Worm (Caenorhabditis elegans) whole organism, L2 larva: Measurements from ENCODE around the gene F59B1.2.

ENCODE experiments used
- C34F6.9 ChIP-seq: fragments of 150-350 bp; optimal IDR thresholded peaks from 2 replicates; lab custom pipeline; 2014; ENCODE audit warnings: missing biosample characterization, missing genetic modification characterization
- F13H6.1 ChIP-seq: sonication (generic microtip); optimal IDR thresholded peaks from 2 replicates; lab custom pipeline; 2016; ENCODE audit warnings: missing genetic modification characterization, missing compliant biosample characterization
- R02D3.7 ChIP-seq: fragments of 150-350 bp; optimal IDR thresholded peaks from 2 replicates; lab custom pipeline; 2014; ENCODE audit warnings: missing biosample characterization, missing genetic modification characterization
- Y55F3AM.14 ChIP-seq: fragments of 200-800 bp; sonication (Bioruptor generic); optimal IDR thresholded peaks from 2 replicates; lab custom pipeline; 2018; ENCODE audit warnings: mild to moderate bottlenecking, missing genetic modification characterization, missing compliant biosample characterization
- alr-1 ChIP-seq: fragments of 150-350 bp; optimal IDR thresholded peaks from 2 replicates; lab custom pipeline; 2014; ENCODE audit warnings: missing biosample characterization, missing genetic modification characterization
- aly-2 ChIP-seq: fragments of 150-350 bp; optimal IDR thresholded peaks from 2 replicates; lab custom pipeline; 2014; ENCODE audit warnings: missing biosample characterization, missing genetic modification characterization
- ama-1 ChIP-seq: fragments of 150-350 bp; optimal IDR thresholded peaks from 2 replicates; lab custom pipeline; 2018; ENCODE audit warnings: inconsistent platforms
- blmp-1 ChIP-seq: sonication (generic microtip); optimal IDR thresholded peaks from 2 replicates; lab custom pipeline; 2017; ENCODE audit warnings: missing genetic modification characterization, mild to moderate bottlenecking, missing compliant biosample characterization, antibody characterized with exemption, moderate library complexity; ENCODE audit not compliant: insufficient read depth
- ceh-16 ChIP-seq: fragments of 150-350 bp; optimal IDR thresholded peaks from 2 replicates; lab custom pipeline; 2014; ENCODE audit warnings: missing biosample characterization, missing genetic modification characterization
- crh-2 ChIP-seq: sonication (generic microtip); optimal IDR thresholded peaks from 2 replicates; lab custom pipeline; 2017; ENCODE audit warnings: missing biosample characterization, missing genetic modification characterization
- dmd-4 ChIP-seq: sonication (generic microtip); optimal IDR thresholded peaks from 2 replicates; lab custom pipeline; 2017; ENCODE audit warnings: missing biosample characterization, missing genetic modification characterization
- elt-1 ChIP-seq: fragments of 150-350 bp; optimal IDR thresholded peaks from 2 replicates; lab custom pipeline; 2014; ENCODE audit warnings: missing biosample characterization, missing genetic modification characterization
- gmeb-1 ChIP-seq: fragments of 150-350 bp; optimal IDR thresholded peaks from 2 replicates; lab custom pipeline; 2014; ENCODE audit warnings: missing biosample characterization, missing genetic modification characterization
- lin-11 ChIP-seq: fragments of 150-350 bp; sonication (generic microtip); optimal IDR thresholded peaks from 2 replicates; lab custom pipeline; 2014; ENCODE audit warnings: missing biosample characterization, missing genetic modification characterization, inconsistent platforms, mixed read lengths
- lin-13 ChIP-seq: fragments of 150-350 bp; optimal IDR thresholded peaks from 2 replicates; lab custom pipeline; 2014; ENCODE audit warnings: missing biosample characterization, missing genetic modification reagents, missing genetic modification characterization
- lin-39 ChIP-seq: fragments of 150-350 bp; optimal IDR thresholded peaks from 2 replicates; lab custom pipeline; 2014; ENCODE audit warnings: missing biosample characterization, missing genetic modification reagents, missing genetic modification characterization
- lsy-2 ChIP-seq, 2 experiments: fragments of 150-350 bp in 1 of 2; sonication (generic microtip) in 1 of 2; optimal IDR thresholded peaks; 2 replicates each; lab custom pipeline; 2014 to 2017; ENCODE audit warnings: missing biosample characterization in 2 of 2, missing genetic modification characterization in 2 of 2
- mab-5 ChIP-seq: fragments of 150-350 bp; optimal IDR thresholded peaks from 2 replicates; lab custom pipeline; 2014; ENCODE audit warnings: missing biosample characterization, missing genetic modification characterization
- mdl-1 ChIP-seq, 2 experiments: fragments of 150-350 bp in 1 of 2; sonication (generic microtip) in 1 of 2; optimal IDR thresholded peaks; 2 replicates each; lab custom pipeline; 2017; ENCODE audit warnings: missing biosample characterization in 2 of 2, missing genetic modification characterization in 2 of 2
- nhr-10 ChIP-seq: sonication (generic microtip); optimal IDR thresholded peaks from 2 replicates; lab custom pipeline; 2017; ENCODE audit warnings: missing biosample characterization, missing genetic modification characterization
- nhr-12 ChIP-seq: fragments of 150-350 bp; optimal IDR thresholded peaks from 2 replicates; lab custom pipeline; 2014; ENCODE audit warnings: missing biosample characterization, missing genetic modification characterization
- nhr-129 ChIP-seq: fragments of 150-350 bp; optimal IDR thresholded peaks from 2 replicates; lab custom pipeline; 2014; ENCODE audit warnings: missing biosample characterization, missing genetic modification characterization
- nhr-21 ChIP-seq: fragments of 150-350 bp; optimal IDR thresholded peaks from 2 replicates; lab custom pipeline; 2014; ENCODE audit warnings: missing biosample characterization, missing genetic modification characterization
- nhr-23 ChIP-seq: fragments of 150-350 bp; optimal IDR thresholded peaks from 2 replicates; lab custom pipeline; 2014; ENCODE audit warnings: missing biosample characterization, missing genetic modification reagents, missing genetic modification characterization
- nhr-25 ChIP-seq: fragments of 150-350 bp; sonication (generic microtip); optimal IDR thresholded peaks from 3 replicates; lab custom pipeline; 2014; ENCODE audit warnings: missing biosample characterization, missing genetic modification characterization
- nhr-77 ChIP-seq: fragments of 150-350 bp; optimal IDR thresholded peaks from 2 replicates; lab custom pipeline; 2014; ENCODE audit warnings: missing biosample characterization, missing genetic modification characterization
- peb-1 ChIP-seq: fragments of 150-350 bp; optimal IDR thresholded peaks from 2 replicates; lab custom pipeline; 2014; ENCODE audit warnings: missing biosample characterization, missing genetic modification characterization
- sma-3 ChIP-seq: sonication (generic microtip); optimal IDR thresholded peaks from 2 replicates; lab custom pipeline; 2016; ENCODE audit warnings: missing genetic modification reagents, missing genetic modification characterization, missing compliant biosample characterization
- sma-9 ChIP-seq, 2 experiments: fragments of 150-350 bp in 1 of 2; sonication (generic microtip) in 1 of 2; optimal IDR thresholded peaks; 2 replicates each; lab custom pipeline; 2014 to 2016; ENCODE audit warnings: missing genetic modification characterization in 2 of 2, mild to moderate bottlenecking in 1 of 2, missing biosample characterization in 1 of 2, missing compliant biosample characterization in 1 of 2, missing genetic modification reagents in 1 of 2, moderate library complexity in 1 of 2
- unc-39 ChIP-seq: fragments of 150-350 bp; optimal IDR thresholded peaks from 2 replicates; lab custom pipeline; 2014; ENCODE audit warnings: missing biosample characterization, missing genetic modification characterization
- unc-55 ChIP-seq: fragments of 150-350 bp; sonication (generic microtip); optimal IDR thresholded peaks from 3 replicates; lab custom pipeline; 2014; ENCODE audit warnings: missing biosample characterization, missing genetic modification reagents, missing genetic modification characterization
- zag-1 ChIP-seq: fragments of 150-350 bp; optimal IDR thresholded peaks from 2 replicates; lab custom pipeline; 2014; ENCODE audit warnings: missing biosample characterization, missing genetic modification characterization
- ztf-4 ChIP-seq: fragments of 150-350 bp; optimal IDR thresholded peaks from 2 replicates; lab custom pipeline; 2014; ENCODE audit warnings: missing biosample characterization, missing genetic modification characterization

The F59B1.2 gene

ce11 chrV:3633041-3633440 lies at the start of gene F59B1.2:
F59B1.2 (plus strand) TSS chrV:3633341.
- TF ChIP-seq nhr-10 (tag; lab: Kevin White, UChicago) (no peak), peb-1 (no peak), alr-1 (tag; lab: Kevin White, UChicago) (no peak), nhr-12 (tag; lab: Kevin White, UChicago) (no peak), nhr-23 (tag; lab: Kevin White, UChicago) (no peak), crh-2 (no peak), ztf-4 (no peak), nhr-129 (tag; lab: Kevin White, UChicago) (no peak), ceh-16 (tag; lab: Kevin White, UChicago) (no peak), nhr-21 (tag; lab: Kevin White, UChicago) (no peak), nhr-77 (tag; lab: Kevin White, UChicago) (no peak), Y55F3AM.14 (GFP tag; lab: Kevin White, UChicago) (no peak), unc-39 (tag; lab: Kevin White, UChicago) (no peak)

ce11 chrV:3583622-3584021 lies 49.5 kb upstream of the F59B1.2 start:
- no peak for TF ChIP-seq zag-1
- TF ChIP-seq mdl-1 (tag; optimal IDR thresholded peaks at IDR 0.05; lab: Kevin White, UChicago): no peak
- TF ChIP-seq, all 48 proteins: peak for 0

- TF ChIP-seq lin-39 (tag; lab: Kevin White, UChicago) (no peak), Y55F3AM.14 (GFP tag; lab: Kevin White, UChicago) (no peak), blmp-1 (tag; lab: Kevin White, UChicago) (no peak), nhr-25 (no peak), C34F6.9 (tag; lab: Kevin White, UChicago) (no peak), nhr-129 (tag; lab: Kevin White, UChicago) (no peak), lin-13 (no peak), elt-1 (tag; lab: Kevin White, UChicago) (no peak), ama-1 (no peak), mab-5 (tag; lab: Kevin White, UChicago) (no peak), nhr-23 (tag; lab: Kevin White, UChicago) (no peak), lsy-2 (tag; optimal IDR thresholded peaks at IDR 0.05; lab: Kevin White, UChicago) (no peak), zag-1 (no peak), nhr-21 (tag; lab: Kevin White, UChicago) (no peak)
These were observed 48.1 kb upstream of the F59B1.2 start for ce11 chrV:3585011-3585410.

ce11 chrV:3586014-3586689 lies 47.0 kb upstream of the F59B1.2 start, which contains the start of the genes rpl-11.1 and T22F3.2:
rpl-11.1 (minus strand) TSS chrV:3586064.
T22F3.2 (plus strand) TSS chrV:3586639.
- TF ChIP-seq dmd-4 (tag; lab: Kevin White, UChicago) (no peak), C34F6.9 (tag; lab: Kevin White, UChicago) (peak; percentile 40), nhr-77 (tag; lab: Kevin White, UChicago) (no peak), ama-1 (no peak), nhr-129 (tag; lab: Kevin White, UChicago) (peak; percentile 34), unc-55 (GFP tag; lab: Kevin White, UChicago) (peak; percentile 42), sma-9 (GFP tag; optimal IDR thresholded peaks at IDR 0.05; lab: Kevin White, UChicago) (peak; percentile 6), sma-9 (tag; optimal IDR thresholded peaks at IDR 0.05; lab: Kevin White, UChicago) (no peak), lsy-2 (tag; optimal IDR thresholded peaks at IDR 0.05; lab: Kevin White, UChicago) (peak in 1 of 2 experiments; percentile 27), R02D3.7 (no peak)
- TF ChIP-seq, all 48 proteins: peak for 5

- TF ChIP-seq sma-3 (GFP tag; lab: Kevin White, UChicago): peak; percentile 28
- peak; percentile 40 for TF ChIP-seq gmeb-1 (tag; lab: Kevin White, UChicago)
- no peak for TF ChIP-seq dmd-4 (tag; lab: Kevin White, UChicago)
- peak in 1 of 2 experiments; percentile 32 for TF ChIP-seq lsy-2 (tag; optimal IDR thresholded peaks at IDR 0.05; lab: Kevin White, UChicago)
- TF ChIP-seq nhr-77 (tag; lab: Kevin White, UChicago): no peak
- peak; percentile 32 for TF ChIP-seq sma-9 (GFP tag; optimal IDR thresholded peaks at IDR 0.05; lab: Kevin White, UChicago)
- TF ChIP-seq sma-9 (tag; optimal IDR thresholded peaks at IDR 0.05; lab: Kevin White, UChicago): no peak
- TF ChIP-seq F13H6.1 (tag; lab: Kevin White, UChicago): peak; percentile 28
- TF ChIP-seq nhr-21 (tag; lab: Kevin White, UChicago): no peak
- no peak for TF ChIP-seq aly-2 (tag; lab: Kevin White, UChicago)
- TF ChIP-seq lin-11 (tag; lab: Kevin White, UChicago): peak; percentile 37
- peak; percentile 18 for TF ChIP-seq lin-13
- peak; percentile 44 for TF ChIP-seq unc-55 (GFP tag; lab: Kevin White, UChicago)
- TF ChIP-seq crh-2: peak; percentile 21
These were observed 45.5 kb upstream of the F59B1.2 start for ce11 chrV:3587633-3588032.
